Fruit fly (Drosophila melanogaster) whole organism, embryonic: ENCODE data around the gene snz.

ENCODE experiments used
- Aef1 ChIP-seq: fragments of 200-800 bp; sonication (Bioruptor generic); IDR thresholded peaks from 3 replicates; pipeline ENCODE4 v1.3.6; 2022; ENCODE audit warnings: missing biosample characterization, missing genetic modification characterization
- CG10147 ChIP-seq: fragments of 200-800 bp; sonication (Bioruptor generic); optimal IDR thresholded peaks from 2 replicates; lab custom pipeline; 2019; ENCODE audit warnings: missing biosample characterization, mild to moderate bottlenecking, missing genetic modification characterization, moderate library complexity
- CG10209 ChIP-seq: fragments of 200-800 bp; sonication (Bioruptor generic); optimal IDR thresholded peaks from 3 replicates; lab custom pipeline; 2017; ENCODE audit warnings: missing biosample characterization, mild to moderate bottlenecking, missing genetic modification characterization, missing genetic modification reagents
- CG10274 ChIP-seq: fragments of 200-800 bp; sonication (Bioruptor generic); optimal IDR thresholded peaks from 3 replicates; lab custom pipeline; 2017; ENCODE audit warnings: missing biosample characterization, mild to moderate bottlenecking, missing genetic modification characterization
- CG10654 ChIP-seq: fragments of 200-800 bp; sonication (Bioruptor generic); optimal IDR thresholded peaks from 2 replicates; lab custom pipeline; 2016; ENCODE audit warnings: missing biosample characterization, missing genetic modification characterization
- CG10979 ChIP-seq: fragments of 200-800 bp; sonication (Bioruptor generic); optimal IDR thresholded peaks from 2 replicates; lab custom pipeline; 2018; ENCODE audit warnings: missing biosample characterization, mild to moderate bottlenecking, missing genetic modification characterization, moderate library complexity
- CG14860 ChIP-seq: fragments of 200-800 bp; sonication (Bioruptor generic); IDR thresholded peaks from 3 replicates; pipeline ENCODE4 v1.3.6; 2022; ENCODE audit warnings: missing biosample characterization, missing genetic modification characterization; ENCODE audit not compliant: partially characterized antibody
- CG15601 ChIP-seq: fragments of 200-800 bp; sonication (Bioruptor generic); optimal IDR thresholded peaks from 3 replicates; lab custom pipeline; 2019; ENCODE audit warnings: missing biosample characterization, mild to moderate bottlenecking, missing genetic modification characterization, moderate library complexity
- CG1602 ChIP-seq: fragments of 200-800 bp; sonication (Bioruptor generic); optimal IDR thresholded peaks from 3 replicates; lab custom pipeline; 2016; ENCODE audit warnings: missing biosample characterization, missing genetic modification characterization
- CG17385 ChIP-seq: fragments of 200-800 bp; sonication (Bioruptor generic); optimal IDR thresholded peaks from 3 replicates; lab custom pipeline; 2018; ENCODE audit warnings: missing biosample characterization, mild to moderate bottlenecking, missing genetic modification characterization
- CG30431 ChIP-seq: fragments of 200-800 bp; sonication (Bioruptor generic); optimal IDR thresholded peaks from 2 replicates; lab custom pipeline; 2017; ENCODE audit warnings: missing biosample characterization, missing genetic modification characterization
- CG31441 ChIP-seq: fragments of 200-800 bp; sonication (Bioruptor generic); IDR thresholded peaks from 2 replicates; pipeline ENCODE4 v1.3.6; 2022; ENCODE audit warnings: missing biosample characterization, missing genetic modification characterization
- CG32767 ChIP-seq: fragments of 200-800 bp; sonication (Bioruptor generic); IDR thresholded peaks from 2 replicates; pipeline ENCODE4 v1.3.6; 2022; ENCODE audit warnings: missing biosample characterization, missing genetic modification characterization
- CG34422 ChIP-seq: fragments of 200-800 bp; sonication (Bioruptor generic); IDR thresholded peaks from 3 replicates; pipeline ENCODE4 v1.3.6; 2022; ENCODE audit warnings: missing biosample characterization, missing genetic modification characterization
- CG4404 ChIP-seq: fragments of 200-800 bp; sonication (Bioruptor generic); IDR thresholded peaks from 2 replicates; pipeline ENCODE4 v1.3.6; 2022; ENCODE audit warnings: missing biosample characterization, missing genetic modification characterization
- CG4424 ChIP-seq: fragments of 200-800 bp; sonication (Bioruptor generic); optimal IDR thresholded peaks from 3 replicates; lab custom pipeline; 2016; ENCODE audit warnings: missing biosample characterization, missing genetic modification characterization
- CG5953 ChIP-seq: fragments of 200-800 bp; sonication (Bioruptor generic); IDR thresholded peaks from 2 replicates; pipeline ENCODE4 v1.3.6; 2022; ENCODE audit warnings: missing biosample characterization, missing genetic modification characterization
- CG6175 ChIP-seq: fragments of 200-800 bp; sonication (Bioruptor generic); IDR thresholded peaks from 3 replicates; pipeline ENCODE4 v1.3.6; 2022; ENCODE audit warnings: missing biosample characterization, missing genetic modification characterization
- CG7963 ChIP-seq: fragments of 200-800 bp; sonication (Bioruptor generic); IDR thresholded peaks from 3 replicates; pipeline ENCODE4 v1.3.6; 2022; ENCODE audit warnings: missing biosample characterization, missing genetic modification characterization; ENCODE audit not compliant: partially characterized antibody
- CG8478 ChIP-seq: fragments of >200 bp; optimal IDR thresholded peaks from 2 replicates; lab custom pipeline; 2018
- CG8924 ChIP-seq: fragments of 200-800 bp; optimal IDR thresholded peaks from 3 replicates; lab custom pipeline; 2019; ENCODE audit warnings: missing biosample characterization, mild to moderate bottlenecking, missing genetic modification characterization, moderate library complexity
- Drgx ChIP-seq: fragments of 200-800 bp; sonication (Bioruptor generic); IDR thresholded peaks from 2 replicates; pipeline ENCODE4 v1.3.6; 2022; ENCODE audit warnings: missing biosample characterization, missing genetic modification characterization
- Hey ChIP-seq: fragments of 200-800 bp; sonication (Bioruptor generic); optimal IDR thresholded peaks from 3 replicates; lab custom pipeline; 2018; ENCODE audit warnings: missing biosample characterization, mild to moderate bottlenecking, missing genetic modification characterization
- Mrtf ChIP-seq: fragments of 200-800 bp; sonication (Bioruptor generic); IDR thresholded peaks from 3 replicates; pipeline ENCODE4 v1.3.6; 2022; ENCODE audit warnings: missing biosample characterization, missing genetic modification characterization
- Neu2 ChIP-seq: fragments of 200-800 bp; sonication (Bioruptor generic); optimal IDR thresholded peaks from 3 replicates; lab custom pipeline; 2016; ENCODE audit warnings: missing biosample characterization, missing genetic modification characterization, borderline replicate concordance
- Oli ChIP-seq: fragments of 200-800 bp; sonication (Bioruptor generic); optimal IDR thresholded peaks from 2 replicates; lab custom pipeline; 2018; ENCODE audit warnings: missing biosample characterization, mild to moderate bottlenecking, missing genetic modification characterization, moderate library complexity
- Ptx1 ChIP-seq: fragments of 200-800 bp; sonication (Bioruptor generic); IDR thresholded peaks from 2 replicates; pipeline ENCODE4 v1.3.6; 2022; ENCODE audit warnings: missing biosample characterization, missing genetic modification characterization
- Side ChIP-seq: fragments of 200-800 bp; sonication (Bioruptor generic); optimal IDR thresholded peaks from 2 replicates; lab custom pipeline; 2016; ENCODE audit warnings: missing biosample characterization, missing genetic modification characterization
- Spps ChIP-seq: fragments of 200-800 bp; sonication (Bioruptor generic); optimal IDR thresholded peaks from 2 replicates; lab custom pipeline; 2018; ENCODE audit warnings: missing biosample characterization, mild to moderate bottlenecking, missing genetic modification characterization
- Stat92E ChIP-seq, 3 experiments: fragments of >200 bp in 2 of 3; fragments of 200-800 bp in 1 of 3; sonication (Bioruptor generic) in 1 of 3; optimal IDR thresholded peaks; 2 replicates each; lab custom pipeline; 2017 to 2019; ENCODE audit warnings: missing biosample characterization in 3 of 3, missing genetic modification characterization in 3 of 3, mild to moderate bottlenecking in 1 of 3, moderate library complexity in 1 of 3
- Taf1 ChIP-seq: fragments of 200-800 bp; sonication (Bioruptor generic); IDR thresholded peaks from 2 replicates; pipeline ENCODE4 v1.3.6; 2022; ENCODE audit warnings: missing biosample characterization, missing genetic modification characterization
- Tbp ChIP-seq: fragments of >200 bp; optimal IDR thresholded peaks from 2 replicates; lab custom pipeline; 2018; ENCODE audit warnings: missing biosample characterization, missing genetic modification characterization
- Trl ChIP-seq, 3 experiments: fragments of >200 bp in 2 of 3; fragments of 200-800 bp in 1 of 3; sonication (Bioruptor generic) in 1 of 3; optimal IDR thresholded peaks; 2 replicates in 1 of 3; 3 replicates in 2 of 3; lab custom pipeline; 2016 to 2017; ENCODE audit warnings: missing biosample characterization in 1 of 3, missing genetic modification characterization in 1 of 3
- YL-1 ChIP-seq: fragments of 200-800 bp; sonication (Bioruptor generic); optimal IDR thresholded peaks from 3 replicates; lab custom pipeline; 2017; ENCODE audit warnings: missing biosample characterization, mild to moderate bottlenecking, missing genetic modification characterization
- abd-A ChIP-seq: fragments of 200-800 bp; sonication (Bioruptor generic); optimal IDR thresholded peaks from 3 replicates; lab custom pipeline; 2019; ENCODE audit warnings: missing biosample characterization, mild to moderate bottlenecking, missing genetic modification characterization, moderate library complexity
- disco-r ChIP-seq: fragments of 200-800 bp; sonication (Bioruptor generic); optimal IDR thresholded peaks from 2 replicates; lab custom pipeline; 2016; ENCODE audit warnings: missing biosample characterization, missing genetic modification characterization
- emc ChIP-seq: fragments of 200-800 bp; sonication (Bioruptor generic); optimal IDR thresholded peaks from 2 replicates; lab custom pipeline; 2016; ENCODE audit warnings: missing biosample characterization, missing genetic modification characterization
- fu2 ChIP-seq: fragments of 200-800 bp; sonication (Bioruptor generic); optimal IDR thresholded peaks from 2 replicates; lab custom pipeline; 2016; ENCODE audit warnings: missing biosample characterization, missing genetic modification characterization
- gfzf ChIP-seq: fragments of 200-800 bp; sonication (Bioruptor generic); optimal IDR thresholded peaks from 2 replicates; lab custom pipeline; 2016; ENCODE audit warnings: missing biosample characterization, mild to moderate bottlenecking, missing genetic modification characterization, moderate library complexity
- ind ChIP-seq: fragments of 200-800 bp; sonication (Bioruptor generic); optimal IDR thresholded peaks from 3 replicates; lab custom pipeline; 2016; ENCODE audit warnings: missing biosample characterization, missing genetic modification characterization
- lab ChIP-seq: fragments of 200-800 bp; sonication (Bioruptor generic); optimal IDR thresholded peaks from 3 replicates; lab custom pipeline; 2017; ENCODE audit warnings: missing biosample characterization, missing genetic modification characterization, mild to moderate bottlenecking, moderate library complexity, missing genetic modification reagents
- oc ChIP-seq: fragments of 200-800 bp; sonication (Bioruptor generic); optimal IDR thresholded peaks from 2 replicates; lab custom pipeline; 2018; ENCODE audit warnings: missing biosample characterization, mild to moderate bottlenecking, missing genetic modification characterization, moderate library complexity
- run ChIP-seq: fragments of 200-800 bp; sonication (Bioruptor generic); optimal IDR thresholded peaks from 3 replicates; lab custom pipeline; 2018; ENCODE audit warnings: missing biosample characterization, mild to moderate bottlenecking, missing genetic modification characterization
- sisA ChIP-seq: fragments of 200-800 bp; sonication (Bioruptor generic); IDR thresholded peaks from 2 replicates; pipeline ENCODE4 v1.3.6; 2022; ENCODE audit warnings: missing biosample characterization, missing genetic modification characterization
- sug ChIP-seq: fragments of 200-800 bp; optimal IDR thresholded peaks from 2 replicates; lab custom pipeline; 2019; ENCODE audit warnings: missing biosample characterization, mild to moderate bottlenecking, missing genetic modification characterization, moderate library complexity
- tap ChIP-seq: fragments of 200-800 bp; optimal IDR thresholded peaks from 3 replicates; lab custom pipeline; 2019; ENCODE audit warnings: missing biosample characterization, mild to moderate bottlenecking, missing genetic modification characterization, moderate library complexity
- tin ChIP-seq: fragments of 200-800 bp; sonication (Bioruptor generic); optimal IDR thresholded peaks from 3 replicates; lab custom pipeline; 2016; ENCODE audit warnings: missing biosample characterization, missing genetic modification characterization
- tna ChIP-seq: fragments of 200-800 bp; sonication (Bioruptor generic); IDR thresholded peaks from 2 replicates; pipeline ENCODE4 v1.3.6; 2022; ENCODE audit warnings: missing biosample characterization, missing genetic modification characterization; ENCODE audit not compliant: partially characterized antibody

Gene snz

dm6 chrX:7908239-7909068, 3.4 kb upstream of the snz start, which contains the start of the genes dpr14 and spidey (continued):
- TF ChIP-seq Stat92E (GFP tag; optimal IDR thresholded peaks at IDR 0.05; lab: Kevin White, UChicago) (no peak), CG10274 (peak; percentile 69), Mrtf (GFP tag; lab: Robert Waterston, UW) (peak; percentile 86), CG5953 (GFP tag; lab: Robert Waterston, UW) (peak; percentile 72), CG17385 (GFP tag; lab: Kevin White, UChicago) (peak; percentile 89), lab (GFP tag; lab: Kevin White, UChicago) (peak; percentile 96), CG32767 (GFP tag; lab: Robert Waterston, UW) (peak; percentile 88), CG8478 (lab: Kevin White, UChicago) (peak; percentile 36), CG10209 (peak; percentile 89), YL-1 (GFP tag; lab: Kevin White, UChicago) (peak; percentile 88), oc (peak; percentile 86), CG15601 (peak; percentile 84), CG6175 (GFP tag; lab: Robert Waterston, UW) (peak; percentile 80), ind (GFP tag; lab: Kevin White, UChicago) (peak; percentile 90), sug (tag; lab: Kevin White, UChicago) (peak; percentile 95), sisA (GFP tag; lab: Robert Waterston, UW) (peak; percentile 93), Neu2 (GFP tag; lab: Kevin White, UChicago) (peak; percentile 13), CG10147 (peak; percentile 84), tin (GFP tag; lab: Kevin White, UChicago) (peak; percentile 86), tna (no peak), Aef1 (GFP tag; lab: Robert Waterston, UW) (peak; percentile 90), CG10654 (GFP tag; lab: Kevin White, UChicago) (peak; percentile 73), run (tag; lab: Kevin White, UChicago) (peak; percentile 84), CG8924 (tag; lab: Kevin White, UChicago) (peak; percentile 93), disco-r (GFP tag; lab: Kevin White, UChicago) (peak; percentile 71), CG30431 (GFP tag; lab: Kevin White, UChicago) (peak; percentile 82), Spps (tag; lab: Kevin White, UChicago) (peak; percentile 80), CG1602 (GFP tag; lab: Kevin White, UChicago) (peak; percentile 81), Oli (tag; lab: Kevin White, UChicago) (peak; percentile 92), gfzf (GFP tag; lab: Kevin White, UChicago) (peak; percentile 11), CG4424 (GFP tag; lab: Kevin White, UChicago) (peak; percentile 86), CG31441 (GFP tag; lab: Robert Waterston, UW) (peak; percentile 88), Hey (tag; lab: Kevin White, UChicago) (peak; percentile 67), Trl (optimal IDR thresholded peaks at IDR 0.05; lab: Kevin White, UChicago) (peak in 1 of 2 experiments; percentile 19), Trl (GFP tag; optimal IDR thresholded peaks at IDR 0.05; lab: Kevin White, UChicago) (peak; percentile 87), tap (tag; lab: Kevin White, UChicago) (peak; percentile 91), CG4404 (peak; percentile 69), fu2 (GFP tag; lab: Kevin White, UChicago) (peak; percentile 89), CG7963 (GFP tag; lab: Robert Waterston, UW) (0 out of 3 replicates have a peak, but pooled peaks have one; percentile 8), CG34422 (GFP tag; lab: Robert Waterston, UW) (peak; percentile 91), CG10979 (peak; percentile 87), Taf1 (GFP tag; lab: Robert Waterston, UW) (peak; percentile 89), Side (GFP tag; lab: Kevin White, UChicago) (peak; percentile 87), emc (GFP tag; lab: Kevin White, UChicago) (peak; percentile 64), abd-A (tag; lab: Kevin White, UChicago) (peak; percentile 92), Ptx1 (GFP tag; lab: Robert Waterston, UW) (peak; percentile 93), CG14860 (GFP tag; lab: Robert Waterston, UW) (no peak), Drgx (peak; percentile 90), Tbp (GFP tag; lab: Kevin White, UChicago) (no peak)
